Worm (Caenorhabditis elegans): ENCODE results near the gene T13C5.3.

DNA sequence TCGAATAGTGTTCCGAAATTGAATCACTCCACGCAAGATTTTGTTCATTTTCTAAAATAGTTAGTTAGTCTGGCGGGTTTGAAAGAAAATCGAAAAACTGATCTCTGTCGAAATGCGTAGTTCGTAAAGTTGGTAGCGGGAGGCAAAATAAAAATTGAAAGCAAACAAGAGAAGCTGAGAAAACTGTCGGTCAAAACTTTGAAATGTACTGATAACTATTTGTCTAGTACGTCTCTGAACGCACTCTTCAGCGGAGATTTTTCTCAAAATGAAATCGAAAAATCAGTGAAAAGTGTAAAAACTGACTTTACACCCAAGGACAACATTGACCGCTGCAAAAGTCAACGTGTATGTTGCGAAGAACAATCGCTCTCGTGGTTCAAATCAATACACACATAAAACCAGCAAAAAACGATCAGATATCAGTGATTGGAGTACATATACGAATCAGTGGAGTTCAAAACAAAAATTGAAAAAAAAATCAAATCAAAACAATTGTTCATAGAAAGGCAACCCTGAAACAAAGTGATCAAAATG lies 26.4 kb downstream of the T13C5.3 start, which contains the start of gene bca-1:
- no peak for TF ChIP-seq ref-1 (GFP tag; conservative IDR thresholded peaks at IDR 0.05)
- TF ChIP-seq tab-1 (GFP tag; IDR thresholded peaks at IDR 0.05) = no peak
- TF ChIP-seq med-1 (GFP tag; optimal IDR thresholded peaks at IDR 0.05; ENCODE audit: insufficient read depth) = no peak
- no peak for TF ChIP-seq ztf-29 (GFP tag; IDR thresholded peaks at IDR 0.05)
- no peak for TF ChIP-seq klf-2 (GFP tag; conservative IDR thresholded peaks at IDR 0.05)
- TF ChIP-seq flt-1 (GFP tag; IDR thresholded peaks at IDR 0.05) = no peak
- TF ChIP-seq T22C8.4 (GFP tag; IDR thresholded peaks at IDR 0.05) = no peak
